Fruit fly (Drosophila melanogaster): ENCODE measurements around the gene CG10853.

Gene CG10853

DNA sequence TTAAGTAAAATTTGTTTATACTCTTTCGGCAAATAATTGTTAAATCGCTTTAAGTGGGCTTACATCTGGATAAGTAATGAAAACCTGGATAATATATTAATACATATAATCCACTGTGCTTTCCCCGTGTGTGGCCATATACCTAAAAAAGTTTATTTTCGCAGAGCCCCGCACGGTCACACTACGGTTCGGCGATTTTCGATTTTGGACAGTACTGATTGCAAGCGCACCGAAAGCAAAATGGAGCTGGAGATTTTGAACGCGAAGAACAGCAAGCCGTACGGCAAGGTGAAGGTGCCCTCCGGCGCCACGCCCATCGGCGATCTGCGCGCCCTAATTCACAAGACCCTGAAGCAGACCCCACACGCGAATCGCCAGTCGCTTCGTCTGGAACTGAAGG is 44.4 kb upstream of the CG10853 start, which contains the start of gene Sc2 (continued):
- TF ChIP-seq Usf (GFP tag; optimal IDR thresholded peaks at IDR 0.05) (no peak), Sry-β (GFP tag; optimal IDR thresholded peaks at IDR 0.05) (no peak), chinmo (GFP tag; IDR thresholded peaks at IDR 0.05; ENCODE audit: partially characterized antibody) (0 out of 4 replicates have a peak, but pooled peaks have one; percentile 14), lov (optimal IDR thresholded peaks at IDR 0.05) (no peak), lov (GFP tag; IDR thresholded peaks at IDR 0.05) (0 out of 3 replicates have a peak, but pooled peaks have one; percentile 30), MTF-1 (GFP tag; optimal IDR thresholded peaks at IDR 0.05; ENCODE audit: borderline replicate concordance) (peak; percentile 29), CG10979 (tag; optimal IDR thresholded peaks at IDR 0.05) (no peak), CkIIα-i1 (GFP tag; IDR thresholded peaks at IDR 0.05) (no peak), cwo (GFP tag; optimal IDR thresholded peaks at IDR 0.05) (no peak), sim (GFP tag; IDR thresholded peaks at IDR 0.05) (0 out of 2 replicates have a peak, but pooled peaks have one; percentile 50), CG6689 (GFP tag; IDR thresholded peaks at IDR 0.05) (no peak), Rx (GFP tag; IDR thresholded peaks at IDR 0.05) (0 out of 2 replicates have a peak, but pooled peaks have one; percentile 5), CG12769 (tag; optimal IDR thresholded peaks at IDR 0.05) (peak; percentile 28), Lhr (GFP tag; optimal IDR thresholded peaks at IDR 0.05) (peak; percentile 39), CG9932 (GFP tag; IDR thresholded peaks at IDR 0.05) (peak; percentile 78), CG43689 (GFP tag; IDR thresholded peaks at IDR 0.05) (no peak), CG12659 (GFP tag; optimal IDR thresholded peaks at IDR 0.05) (no peak), CG8089 (GFP tag; optimal IDR thresholded peaks at IDR 0.05) (no peak), row (GFP tag; IDR thresholded peaks at IDR 0.05) (peak; percentile 81), H2.0 (GFP tag; IDR thresholded peaks at IDR 0.05) (0 out of 2 replicates have a peak, but pooled peaks have one; percentile 5), lilli (GFP tag; optimal IDR thresholded peaks at IDR 0.05) (peak; percentile 41), Deaf1 (tag; optimal IDR thresholded peaks at IDR 0.05) (no peak), BEAF-32 (GFP tag; optimal IDR thresholded peaks at IDR 0.05) (peak; percentile 2), E2f1 (GFP tag; IDR thresholded peaks at IDR 0.05) (no peak), Xbp1 (GFP tag; optimal IDR thresholded peaks at IDR 0.05) (no peak), gfzf (GFP tag; optimal IDR thresholded peaks at IDR 0.05) (peak; percentile 61), CG11247 (GFP tag; IDR thresholded peaks at IDR 0.05) (0 out of 2 replicates have a peak, but pooled peaks have one; percentile 21), CG2116 (GFP tag; optimal IDR thresholded peaks at IDR 0.05) (no peak), MESR4 (GFP tag; optimal IDR thresholded peaks at IDR 0.05) (peak; percentile 65), E2f2 (GFP tag; IDR thresholded peaks at IDR 0.05) (peak; percentile 49), crc (GFP tag; optimal IDR thresholded peaks at IDR 0.05) (no peak), zen (tag; optimal IDR thresholded peaks at IDR 0.05) (no peak), CG14965 (GFP tag; optimal IDR thresholded peaks at IDR 0.05; ENCODE audit: borderline replicate concordance) (no peak), YL-1 (GFP tag; optimal IDR thresholded peaks at IDR 0.05) (no peak), CG15269 (tag; optimal IDR thresholded peaks at IDR 0.05) (peak; percentile 2), GATAe (GFP tag; conservative IDR thresholded peaks at IDR 0.05) (no peak), pzg (GFP tag; optimal IDR thresholded peaks at IDR 0.05) (peak; percentile 49), CG1603 (tag; optimal IDR thresholded peaks at IDR 0.05) (peak; percentile 4), CG8359 (GFP tag; optimal IDR thresholded peaks at IDR 0.05; ENCODE audit: borderline replicate concordance) (no peak), CG2678 (tag; optimal IDR thresholded peaks at IDR 0.05) (no peak), ERR (GFP tag; optimal IDR thresholded peaks at IDR 0.05) (peak; percentile 49), CG12104 (GFP tag; optimal IDR thresholded peaks at IDR 0.05) (no peak), ssp (GFP tag; IDR thresholded peaks at IDR 0.05) (peak; percentile 42; the same call in 1 of the 2 replicates), sug (tag; optimal IDR thresholded peaks at IDR 0.05) (peak; percentile 8), CG2129 (GFP tag; IDR thresholded peaks at IDR 0.05; ENCODE audit: partially characterized antibody) (no peak), CG34422 (GFP tag; IDR thresholded peaks at IDR 0.05) (peak; percentile 31; the same call in 1 of the 3 replicates), Fer1 (GFP tag; optimal IDR thresholded peaks at IDR 0.05) (no peak), CG10147 (GFP tag; optimal IDR thresholded peaks at IDR 0.05) (no peak), CG12236 (GFP tag; optimal IDR thresholded peaks at IDR 0.05) (no peak), CG7963 (GFP tag; IDR thresholded peaks at IDR 0.05; ENCODE audit: partially characterized antibody) (0 out of 3 replicates have a peak, but pooled peaks have one; percentile 53)
